Fruit fly (Drosophila melanogaster) whole organism, wandering third instar larva: ENCODE measurements around the gene mRpL9.

Experiments used
- Dfd ChIP-seq: fragments of >200 bp; optimal IDR thresholded peaks from 2 replicates; lab custom pipeline; 2017; ENCODE audit warnings: missing biosample characterization, missing genetic modification characterization
- HLH106 ChIP-seq: fragments of 200-800 bp; optimal IDR thresholded peaks from 3 replicates; lab custom pipeline; 2019; ENCODE audit warnings: missing biosample characterization, mild to moderate bottlenecking, missing genetic modification characterization, moderate library complexity
- Hr78 ChIP-seq: fragments of >200 bp; optimal IDR thresholded peaks from 2 replicates; lab custom pipeline; 2017; ENCODE audit warnings: missing biosample characterization, missing genetic modification characterization
- Myc ChIP-seq: fragments of >200 bp; optimal IDR thresholded peaks from 2 replicates; lab custom pipeline; 2017
- br ChIP-seq: fragments of 200-800 bp; sonication (Bioruptor generic); optimal IDR thresholded peaks from 2 replicates; lab custom pipeline; 2016; ENCODE audit warnings: missing biosample characterization, missing genetic modification characterization
- foxo ChIP-seq, 2 experiments: fragments of 200-800 bp; sonication (Bioruptor generic); optimal IDR thresholded peaks; 2 replicates in 1 of 2; 3 replicates in 1 of 2; lab custom pipeline; 2016 to 2017; ENCODE audit warnings: missing biosample characterization in 2 of 2, missing genetic modification characterization in 2 of 2
- fru ChIP-seq: fragments of 200-800 bp; sonication (Bioruptor generic); optimal IDR thresholded peaks from 3 replicates; lab custom pipeline; 2016; ENCODE audit warnings: missing biosample characterization, mild to moderate bottlenecking, missing genetic modification characterization
- h ChIP-seq: fragments of 200-800 bp; sonication (Bioruptor generic); optimal IDR thresholded peaks from 3 replicates; lab custom pipeline; 2016; ENCODE audit warnings: missing biosample characterization, mild to moderate bottlenecking, missing genetic modification characterization
- lola ChIP-seq: fragments of >200 bp; optimal IDR thresholded peaks from 2 replicates; lab custom pipeline; 2017; ENCODE audit warnings: missing biosample characterization, missing genetic modification characterization
- rgr ChIP-seq: fragments of 200-800 bp; sonication (Bioruptor generic); optimal IDR thresholded peaks from 3 replicates; lab custom pipeline; 2016; ENCODE audit warnings: missing biosample characterization, mild to moderate bottlenecking, missing genetic modification characterization
- usp ChIP-seq: fragments of >200 bp; optimal IDR thresholded peaks from 2 replicates; lab custom pipeline; 2017; ENCODE audit warnings: missing biosample characterization, missing genetic modification characterization
- woc ChIP-seq: sonication (Bioruptor generic); optimal IDR thresholded peaks from 2 replicates; lab custom pipeline; 2016; ENCODE audit warnings: missing biosample characterization, mild to moderate bottlenecking, missing genetic modification characterization

DNA sequence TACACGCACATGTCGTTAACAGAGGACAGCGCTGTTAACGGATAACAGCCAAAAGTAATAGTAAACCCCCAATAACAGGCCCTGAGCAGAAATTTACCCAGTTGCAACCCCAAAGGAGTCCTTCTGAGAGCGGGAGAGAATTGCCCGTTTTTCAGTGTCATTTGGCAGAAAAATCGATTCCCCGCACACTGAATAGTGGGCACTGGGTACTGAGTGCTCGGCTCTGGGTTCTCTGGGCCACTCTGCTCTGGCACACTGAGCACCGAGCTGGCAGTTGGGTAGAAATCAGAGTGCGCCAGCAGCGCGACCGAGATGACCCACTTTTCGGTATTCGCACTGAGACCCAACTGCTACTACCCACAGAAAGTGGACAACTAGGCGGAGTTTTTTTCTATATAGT, 43.9 kb downstream of the mRpL9 start, which contains the start of gene Rbp:
- TF ChIP-seq h (GFP tag; lab: Kevin White, UChicago) (no peak), usp (GFP tag; lab: Kevin White, UChicago) (no peak), rgr (GFP tag; lab: Kevin White, UChicago) (no peak), br (GFP tag; lab: Kevin White, UChicago) (no peak), foxo (GFP tag; optimal IDR thresholded peaks at IDR 0.05; lab: Kevin White, UChicago) (no peak), HLH106 (tag; lab: Kevin White, UChicago) (no peak), Dfd (GFP tag; lab: Kevin White, UChicago) (no peak), woc (GFP tag; lab: Kevin White, UChicago) (no peak), lola (GFP tag; lab: Kevin White, UChicago) (no peak), Myc (lab: Kevin White, UChicago) (no peak), fru (GFP tag; lab: Kevin White, UChicago) (no peak), Hr78 (GFP tag; lab: Kevin White, UChicago) (no peak)
